Worm (Caenorhabditis elegans): ENCODE results near the gene Y59H11AR.4.

- no peak for TF ChIP-seq elt-1 (tag; optimal IDR thresholded peaks at IDR 0.05)
- TF ChIP-seq lin-39 (tag; optimal IDR thresholded peaks at IDR 0.05), result no peak
- no peak for TF ChIP-seq snpc-4 (tag; optimal IDR thresholded peaks at IDR 0.05)
- no peak for TF ChIP-seq F13H6.1 (tag; optimal IDR thresholded peaks at IDR 0.05)
- no peak for TF ChIP-seq nhr-6 (tag; optimal IDR thresholded peaks at IDR 0.05)
- no peak for TF ChIP-seq dmd-4 (tag; optimal IDR thresholded peaks at IDR 0.05)
- no peak for TF ChIP-seq ama-1 (optimal IDR thresholded peaks at IDR 0.05)
- TF ChIP-seq mdl-1 (tag; optimal IDR thresholded peaks at IDR 0.05), result no peak
- no peak for TF ChIP-seq R02D3.7 (tag; optimal IDR thresholded peaks at IDR 0.05)
- no peak for TF ChIP-seq unc-62 (GFP tag; optimal IDR thresholded peaks at IDR 0.05)
Measured at ce11 chrIV:8595317-8595716, 5.2 kb downstream of the Y59H11AR.4 start, which contains the start of gene Y59H11AR.3.
